Fruit fly (Drosophila melanogaster) whole organism, wandering third instar larva: ENCODE measurements around the gene CG45307.

ENCODE experiments used
- Abd-B ChIP-seq: fragments of >200 bp; optimal IDR thresholded peaks from 2 replicates; lab custom pipeline; 2017; ENCODE audit warnings: missing biosample characterization, missing genetic modification characterization
- GATAd ChIP-seq: sonication (Bioruptor generic); optimal IDR thresholded peaks from 2 replicates; lab custom pipeline; 2016; ENCODE audit warnings: missing biosample characterization, missing genetic modification characterization
- Hnf4 ChIP-seq: fragments of 200-800 bp; sonication (Bioruptor generic); optimal IDR thresholded peaks from 2 replicates; lab custom pipeline; 2016; ENCODE audit warnings: missing biosample characterization, mild to moderate bottlenecking, missing genetic modification characterization
- Hr78 ChIP-seq: fragments of >200 bp; optimal IDR thresholded peaks from 2 replicates; lab custom pipeline; 2017; ENCODE audit warnings: missing biosample characterization, missing genetic modification characterization
- OdsH ChIP-seq: fragments of 200-800 bp; sonication (Bioruptor generic); optimal IDR thresholded peaks from 2 replicates; lab custom pipeline; 2016; ENCODE audit warnings: missing biosample characterization, mild to moderate bottlenecking, missing genetic modification characterization
- Sp1 ChIP-seq: fragments of 200-800 bp; sonication (Bioruptor generic); optimal IDR thresholded peaks from 3 replicates; lab custom pipeline; 2019; ENCODE audit warnings: missing biosample characterization, mild to moderate bottlenecking, missing genetic modification characterization, moderate library complexity
- fru ChIP-seq: fragments of 200-800 bp; sonication (Bioruptor generic); optimal IDR thresholded peaks from 3 replicates; lab custom pipeline; 2016; ENCODE audit warnings: missing biosample characterization, mild to moderate bottlenecking, missing genetic modification characterization
- jim ChIP-seq: fragments of 175-275, 200-325 bp; sonication (Bioruptor generic); optimal IDR thresholded peaks from 2 replicates; lab custom pipeline; 2016; ENCODE audit warnings: missing biosample characterization, mild to moderate bottlenecking, missing genetic modification characterization
- lola ChIP-seq: fragments of >200 bp; optimal IDR thresholded peaks from 2 replicates; lab custom pipeline; 2017; ENCODE audit warnings: missing biosample characterization, missing genetic modification characterization
- pan ChIP-seq: fragments of >200 bp; optimal IDR thresholded peaks from 2 replicates; lab custom pipeline; 2017
- rgr ChIP-seq: fragments of 200-800 bp; sonication (Bioruptor generic); optimal IDR thresholded peaks from 3 replicates; lab custom pipeline; 2016; ENCODE audit warnings: missing biosample characterization, mild to moderate bottlenecking, missing genetic modification characterization

DNA sequence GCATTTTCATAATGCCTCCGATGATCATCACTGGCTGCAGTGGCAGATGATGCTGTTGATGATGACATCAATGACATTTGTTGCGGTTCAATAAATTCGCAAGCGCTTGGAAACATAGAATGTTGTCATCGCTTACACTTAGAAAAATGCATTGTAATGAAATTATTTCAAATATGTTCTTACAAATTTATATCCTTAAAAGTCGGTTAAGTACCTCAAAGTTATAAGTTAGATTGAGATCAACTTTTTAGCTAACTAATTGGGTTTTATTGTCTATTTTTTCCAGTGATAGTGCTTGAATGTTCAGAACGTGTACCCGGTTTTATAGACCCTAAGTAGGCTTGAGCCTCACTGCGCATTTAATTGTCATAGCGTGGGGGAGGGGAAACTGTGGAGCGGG, 10.9 kb upstream of the CG45307 start:
- TF ChIP-seq OdsH (GFP tag; lab: Kevin White, UChicago) (no peak), pan (lab: Kevin White, UChicago) (no peak), rgr (GFP tag; lab: Kevin White, UChicago) (no peak), jim (GFP tag; lab: Kevin White, UChicago) (no peak), lola (GFP tag; lab: Kevin White, UChicago) (no peak), Hnf4 (no peak), fru (GFP tag; lab: Kevin White, UChicago) (no peak), GATAd (no peak), Abd-B (GFP tag; lab: Kevin White, UChicago) (no peak), Sp1 (GFP tag; lab: Kevin White, UChicago) (no peak), Hr78 (no peak)
